Worm (Caenorhabditis elegans) whole organism, young adult: ENCODE measurements around the gene pigk-1.

Source experiments
- bed-1 ChIP-seq: fragments of 200-800 bp; sonication (Bioruptor generic); IDR thresholded peaks from 2 replicates; pipeline ENCODE4 v1.3.6; 2022; ENCODE audit warnings: missing genetic modification reagents, missing genetic modification characterization, missing compliant biosample characterization
- hmg-20 ChIP-seq: fragments of 200-800 bp; sonication (Bioruptor generic); IDR thresholded peaks from 2 replicates; pipeline ENCODE4 v1.3.6; 2022; ENCODE audit warnings: missing genetic modification reagents, missing genetic modification characterization, missing compliant biosample characterization
- lin-40 ChIP-seq: sonication (generic microtip); optimal IDR thresholded peaks from 2 replicates; lab custom pipeline; 2016; ENCODE audit warnings: missing genetic modification characterization, mild to moderate bottlenecking, missing compliant biosample characterization, missing genotype, missing genetic modification reagents
- madf-8 ChIP-seq: fragments of 200-800 bp; sonication (Bioruptor generic); conservative IDR thresholded peaks from 2 replicates; pipeline ENCODE4 v1.3.6; 2022; ENCODE audit warnings: missing genetic modification reagents, missing genetic modification characterization, missing compliant biosample characterization
- nfya-1 ChIP-seq: sonication (generic microtip); optimal IDR thresholded peaks from 2 replicates; lab custom pipeline; 2017; ENCODE audit warnings: antibody characterized with exemption, missing compliant biosample characterization, missing genetic modification characterization, borderline replicate concordance; ENCODE audit not compliant: insufficient read depth

DNA sequence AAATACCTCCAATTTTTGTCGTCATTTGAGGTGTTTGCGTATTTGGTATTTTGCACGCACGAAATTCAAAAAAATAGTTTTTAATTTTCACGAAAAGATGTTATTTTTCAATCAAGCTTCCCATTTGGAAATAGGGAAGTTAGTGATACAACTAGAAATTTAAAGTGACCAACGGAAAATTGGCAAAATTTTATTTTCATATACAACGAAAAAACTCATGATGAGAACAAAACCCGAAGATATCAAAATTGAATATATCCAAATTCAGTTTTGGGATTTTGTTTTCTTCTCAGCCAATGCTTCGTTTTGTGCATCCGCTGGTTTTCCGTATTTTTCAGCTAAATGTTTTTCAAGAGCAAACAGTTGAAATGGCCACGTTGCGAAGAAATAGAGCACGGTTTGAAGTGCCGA, 36.1 kb upstream of the pigk-1 start:
- TF ChIP-seq madf-8 (GFP tag; lab: Robert Waterston, UW): no peak
- TF ChIP-seq nfya-1 (tag; lab: Kevin White, UChicago): no peak
- no peak for TF ChIP-seq bed-1 (GFP tag; lab: Robert Waterston, UW)
- TF ChIP-seq lin-40 (tag; lab: Kevin White, UChicago): no peak
- TF ChIP-seq hmg-20 (GFP tag; lab: Robert Waterston, UW): no peak
